Worm (Caenorhabditis elegans) whole organism, L4/young adult: Measurements from ENCODE around the gene clec-182.

Experiments
- dao-5 ChIP-seq: sonication (generic microtip); optimal IDR thresholded peaks from 2 replicates; lab custom pipeline; 2016; ENCODE audit warnings: missing genotype, missing genetic modification characterization, moderate library complexity, missing compliant biosample characterization
- him-1 ChIP-seq: sonication (generic microtip); optimal IDR thresholded peaks from 2 replicates; lab custom pipeline; 2016; ENCODE audit warnings: missing genotype, missing genetic modification reagents, missing genetic modification characterization, missing compliant biosample characterization

ce11 chrIV:8822598-8822997 lies 24.4 kb upstream of the clec-182 start:
- TF ChIP-seq him-1 (tag; lab: Kevin White, UChicago) (no peak), dao-5 (no peak)
